Worm (Caenorhabditis elegans) whole organism, early embryonic: ENCODE data around the gene srd-26.

Experiments used
- B0310.2 ChIP-seq: sonication (generic microtip); optimal IDR thresholded peaks from 2 replicates; lab custom pipeline; 2016; ENCODE audit warnings: mild to moderate bottlenecking, missing genetic modification characterization, missing compliant biosample characterization
- F13C5.2 ChIP-seq: sonication (generic microtip); optimal IDR thresholded peaks from 2 replicates; lab custom pipeline; 2017; ENCODE audit warnings: mild to moderate bottlenecking, missing genetic modification characterization, inconsistent platforms, missing compliant biosample characterization
- aly-1 ChIP-seq: sonication (generic microtip); optimal IDR thresholded peaks from 2 replicates; lab custom pipeline; 2016; ENCODE audit warnings: missing genetic modification characterization, missing compliant biosample characterization
- ama-1 ChIP-seq: fragments of 150-350 bp; optimal IDR thresholded peaks from 2 replicates; lab custom pipeline; 2014
- ceh-13 ChIP-seq: fragments of 200-800 bp; sonication (Bioruptor generic); optimal IDR thresholded peaks from 2 replicates; lab custom pipeline; 2018; ENCODE audit warnings: mild to moderate bottlenecking, missing genetic modification characterization, missing compliant biosample characterization
- ceh-36 ChIP-seq: sonication (generic microtip); optimal IDR thresholded peaks from 2 replicates; lab custom pipeline; 2016; ENCODE audit warnings: missing genetic modification characterization, inconsistent platforms, missing compliant biosample characterization
- ets-7 ChIP-seq: sonication (generic microtip); optimal IDR thresholded peaks from 2 replicates; lab custom pipeline; 2016; ENCODE audit warnings: missing genotype, missing genetic modification characterization, missing compliant biosample characterization
- flt-1 ChIP-seq: fragments of 200-800 bp; sonication (Bioruptor generic); IDR thresholded peaks from 2 replicates; pipeline ENCODE4 v1.3.6; 2022; ENCODE audit warnings: missing genetic modification characterization, missing compliant biosample characterization
- hmbx-1 ChIP-seq: sonication (generic microtip); optimal IDR thresholded peaks from 2 replicates; lab custom pipeline; 2016; ENCODE audit warnings: mild to moderate bottlenecking, missing genetic modification characterization, missing compliant biosample characterization
- hmg-4 ChIP-seq: fragments of 200-800 bp; sonication (Bioruptor generic); optimal IDR thresholded peaks from 2 replicates; lab custom pipeline; 2018; ENCODE audit warnings: mild to moderate bottlenecking, missing genetic modification characterization, missing compliant biosample characterization
- hnd-1 ChIP-seq: sonication (generic microtip); optimal IDR thresholded peaks from 2 replicates; lab custom pipeline; 2016; ENCODE audit warnings: missing genetic modification characterization, missing compliant biosample characterization
- pes-1 ChIP-seq: fragments of 200-800 bp; sonication (Bioruptor generic); IDR thresholded peaks from 2 replicates; pipeline ENCODE4 v1.3.6; 2022; ENCODE audit warnings: missing genetic modification reagents, missing genetic modification characterization, missing compliant biosample characterization
- scrt-1 ChIP-seq: fragments of 200-800 bp; sonication (Bioruptor generic); IDR thresholded peaks from 2 replicates; pipeline ENCODE4 v1.3.6; 2022; ENCODE audit warnings: missing genetic modification characterization, missing compliant biosample characterization
- sea-1 ChIP-seq: fragments of 200-800 bp; sonication (Bioruptor generic); conservative IDR thresholded peaks from 2 replicates; pipeline ENCODE4 v1.3.6; 2022; ENCODE audit warnings: missing genetic modification characterization, missing compliant biosample characterization
- tbx-11 ChIP-seq: fragments of 200-800 bp; sonication (Bioruptor generic); IDR thresholded peaks from 2 replicates; pipeline ENCODE4 v1.3.6; 2022; ENCODE audit warnings: missing genetic modification characterization, missing compliant biosample characterization
- tbx-37 ChIP-seq: fragments of 200-800 bp; sonication (Bioruptor generic); conservative IDR thresholded peaks from 2 replicates; pipeline ENCODE4 v1.3.6; 2022; ENCODE audit warnings: missing genetic modification reagents, missing genetic modification characterization, missing compliant biosample characterization
- tra-4 ChIP-seq: sonication (generic microtip); optimal IDR thresholded peaks from 2 replicates; lab custom pipeline; 2017; ENCODE audit warnings: missing genetic modification characterization, missing compliant biosample characterization

srd-26 gene

DNA sequence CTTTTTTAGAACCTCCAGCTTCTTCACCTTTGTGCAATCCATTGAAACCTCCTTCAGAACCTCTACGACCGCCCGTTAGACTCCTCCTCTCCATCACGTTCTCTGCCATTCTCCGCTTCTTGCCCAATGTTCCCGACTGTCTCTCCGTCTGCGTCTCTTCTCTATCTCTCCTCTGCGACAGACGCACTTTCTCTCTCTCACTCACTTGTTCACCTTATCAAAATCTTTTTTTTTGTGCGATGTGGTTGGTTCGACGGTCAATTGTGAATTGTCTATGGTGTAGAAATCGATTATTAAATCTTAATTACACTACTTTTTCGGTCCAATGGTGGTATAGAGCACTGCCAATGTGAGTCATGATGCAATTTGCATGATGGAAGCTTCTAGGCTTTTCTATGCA, 30.6 kb upstream of the srd-26 start, which contains the start of gene atfs-1:
Gene atfs-1 (plus strand): TSS at position 213 of the 400 bp plus-strand sequence.
- TF ChIP-seq F13C5.2 (tag; lab: Kevin White, UChicago) (no peak), scrt-1 (GFP tag; lab: Robert Waterston, UW) (no peak), hnd-1 (tag; lab: Kevin White, UChicago) (no peak), aly-1 (tag; lab: Kevin White, UChicago) (no peak), hmg-4 (GFP tag; lab: Kevin White, UChicago) (no peak), pes-1 (GFP tag; lab: Robert Waterston, UW) (no peak), B0310.2 (tag; lab: Kevin White, UChicago) (no peak), ama-1 (no peak), ceh-13 (GFP tag; lab: Kevin White, UChicago) (no peak), sea-1 (GFP tag; lab: Robert Waterston, UW) (no peak), ceh-36 (no peak)

DNA sequence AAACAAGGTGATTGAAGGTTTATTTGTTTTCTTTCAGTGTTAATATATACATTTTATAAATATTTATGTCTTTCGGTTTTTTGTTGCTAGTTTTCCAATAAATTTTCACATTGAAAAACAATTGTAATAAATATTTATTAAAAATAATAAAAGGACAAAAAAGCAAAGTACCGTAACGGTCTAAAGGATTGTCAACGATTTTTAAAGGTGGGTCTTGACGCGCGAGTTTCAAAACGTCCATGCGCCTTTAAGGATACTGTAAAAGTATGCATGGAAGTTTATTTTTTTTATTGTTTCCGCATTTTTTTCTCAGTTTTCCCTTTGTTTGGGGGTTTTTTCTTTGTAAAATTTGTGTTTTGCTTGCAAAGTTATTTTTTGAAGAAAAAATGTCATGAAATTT, 30.1 kb upstream of the srd-26 start:
- TF ChIP-seq hmbx-1 (tag; lab: Kevin White, UChicago) (no peak), hnd-1 (tag; lab: Kevin White, UChicago) (no peak), ama-1 (no peak), scrt-1 (GFP tag; lab: Robert Waterston, UW) (no peak), flt-1 (no peak), B0310.2 (tag; lab: Kevin White, UChicago) (no peak), pes-1 (GFP tag; lab: Robert Waterston, UW) (no peak), tra-4 (tag; lab: Kevin White, UChicago) (no peak), hmg-4 (GFP tag; lab: Kevin White, UChicago) (no peak), F13C5.2 (tag; lab: Kevin White, UChicago) (no peak), sea-1 (GFP tag; lab: Robert Waterston, UW) (no peak), ets-7 (no peak), ceh-36 (no peak)

DNA sequence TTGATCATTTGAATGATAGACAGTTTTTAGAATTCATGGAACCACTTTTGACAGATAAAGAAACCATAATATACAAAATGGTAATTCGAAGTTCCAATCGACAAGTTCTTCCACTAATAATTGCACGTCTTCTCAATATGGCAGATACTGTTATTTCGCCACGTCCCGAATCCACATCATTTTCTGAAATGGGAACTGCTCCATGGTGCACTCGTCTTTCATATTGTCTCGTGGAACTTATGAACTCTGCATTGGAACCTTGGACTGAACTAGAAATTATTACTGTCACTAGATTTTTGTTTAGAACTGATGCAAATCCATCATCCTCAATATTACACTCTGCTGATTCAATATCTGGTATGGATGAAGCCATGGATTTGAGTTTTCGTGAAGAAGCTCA, 24.3 kb upstream of the srd-26 start:
- no peak for TF ChIP-seq ama-1
- no peak for TF ChIP-seq ceh-13 (GFP tag; lab: Kevin White, UChicago)
- no peak for TF ChIP-seq ets-7
- TF ChIP-seq tbx-37: no peak
- no peak for TF ChIP-seq pes-1 (GFP tag; lab: Robert Waterston, UW)
- no peak for TF ChIP-seq F13C5.2 (tag; lab: Kevin White, UChicago)
- TF ChIP-seq tra-4 (tag; lab: Kevin White, UChicago): no peak
- TF ChIP-seq hnd-1 (tag; lab: Kevin White, UChicago): no peak
- no peak for TF ChIP-seq flt-1
- no peak for TF ChIP-seq aly-1 (tag; lab: Kevin White, UChicago)
- TF ChIP-seq hmbx-1 (tag; lab: Kevin White, UChicago): no peak
- no peak for TF ChIP-seq sea-1 (GFP tag; lab: Robert Waterston, UW)
- TF ChIP-seq ceh-36: no peak
- TF ChIP-seq B0310.2 (tag; lab: Kevin White, UChicago): no peak
- TF ChIP-seq tbx-11 (GFP tag; lab: Robert Waterston, UW): no peak
- TF ChIP-seq hmg-4 (GFP tag; lab: Kevin White, UChicago): no peak

DNA sequence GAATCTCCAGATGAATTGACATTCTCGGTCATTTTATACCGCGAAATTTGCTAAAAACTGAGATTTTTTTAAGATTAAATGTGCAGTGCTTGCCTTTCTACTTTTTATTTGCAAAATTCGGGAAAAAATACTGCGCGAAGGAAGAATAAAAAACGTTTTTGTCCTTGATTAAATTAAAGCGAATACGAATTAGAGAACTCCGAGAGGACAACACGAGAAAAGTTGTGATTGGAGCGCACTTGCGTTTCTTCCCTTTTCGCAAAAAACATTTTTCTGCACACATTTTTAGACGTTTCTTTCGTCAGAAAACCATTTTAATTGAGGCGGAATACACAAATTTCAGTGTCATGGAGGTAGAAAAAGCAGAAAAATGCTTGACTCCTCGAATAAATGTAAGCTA, 22.6 kb upstream of the srd-26 start, which contains the start of the genes trm-1 and ints-2:
Gene trm-1 (minus strand): TSS at position 175 of the 400 bp plus-strand sequence.
Gene ints-2 (plus strand): TSS at position 249 of the 400 bp plus-strand sequence.
- no peak for TF ChIP-seq tbx-37
- TF ChIP-seq sea-1 (GFP tag; lab: Robert Waterston, UW): no peak
- TF ChIP-seq scrt-1 (GFP tag; lab: Robert Waterston, UW): no peak
- no peak for TF ChIP-seq ets-7
- TF ChIP-seq B0310.2 (tag; lab: Kevin White, UChicago): no peak
- TF ChIP-seq pes-1 (GFP tag; lab: Robert Waterston, UW): no peak

DNA sequence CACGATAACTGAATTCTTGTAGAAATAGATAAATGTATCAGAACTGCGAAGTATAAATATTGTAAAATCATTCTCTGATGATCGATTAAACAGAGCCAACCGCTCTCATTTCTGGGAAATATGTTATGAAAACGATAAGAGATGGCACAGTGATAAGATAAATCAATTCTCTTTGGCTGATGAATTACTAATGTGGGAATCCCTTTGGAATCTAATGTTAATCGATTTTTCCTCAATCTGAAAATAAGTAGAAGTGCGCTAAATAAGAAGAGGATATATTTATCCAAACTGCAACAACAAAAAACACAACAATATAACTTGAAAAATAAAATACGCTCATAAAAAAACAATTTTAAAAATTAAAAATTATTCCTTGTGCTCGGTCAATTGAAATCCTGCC, 20.1 kb upstream of the srd-26 start, which contains the start of gene cest-2.3:
Gene cest-2.3 (minus strand): TSS at position 101 of the 400 bp plus-strand sequence.
- TF ChIP-seq sea-1 (GFP tag; lab: Robert Waterston, UW) (no peak), aly-1 (tag; lab: Kevin White, UChicago) (no peak)

DNA sequence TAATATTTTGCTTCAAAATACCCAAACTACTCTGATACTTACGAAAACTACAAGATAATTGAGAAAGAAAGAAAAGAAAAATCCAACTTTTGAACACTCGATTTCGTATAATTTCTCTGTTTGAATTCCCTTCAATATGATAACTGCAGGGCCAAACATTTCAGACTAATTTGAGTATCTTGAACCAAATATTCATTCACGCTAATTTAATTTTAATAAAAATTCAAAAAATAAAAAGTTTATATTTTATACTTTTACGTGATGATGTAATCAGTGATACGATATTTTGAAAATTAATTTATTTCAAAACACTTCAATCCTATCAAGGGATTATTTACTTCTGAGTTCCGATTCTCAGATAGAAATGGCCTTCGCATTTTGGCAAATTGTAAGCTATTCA, 17.1 kb upstream of the srd-26 start, which contains the start of gene ZC376.8:
Gene ZC376.8 (plus strand): TSS at position 301 of the 400 bp plus-strand sequence.
- no peak for TF ChIP-seq ceh-13 (GFP tag; lab: Kevin White, UChicago)
- TF ChIP-seq scrt-1 (GFP tag; lab: Robert Waterston, UW): no peak
- no peak for TF ChIP-seq tbx-37
- no peak for TF ChIP-seq ets-7
- no peak for TF ChIP-seq tra-4 (tag; lab: Kevin White, UChicago)
- TF ChIP-seq pes-1 (GFP tag; lab: Robert Waterston, UW): no peak
- TF ChIP-seq F13C5.2 (tag; lab: Kevin White, UChicago): no peak

DNA sequence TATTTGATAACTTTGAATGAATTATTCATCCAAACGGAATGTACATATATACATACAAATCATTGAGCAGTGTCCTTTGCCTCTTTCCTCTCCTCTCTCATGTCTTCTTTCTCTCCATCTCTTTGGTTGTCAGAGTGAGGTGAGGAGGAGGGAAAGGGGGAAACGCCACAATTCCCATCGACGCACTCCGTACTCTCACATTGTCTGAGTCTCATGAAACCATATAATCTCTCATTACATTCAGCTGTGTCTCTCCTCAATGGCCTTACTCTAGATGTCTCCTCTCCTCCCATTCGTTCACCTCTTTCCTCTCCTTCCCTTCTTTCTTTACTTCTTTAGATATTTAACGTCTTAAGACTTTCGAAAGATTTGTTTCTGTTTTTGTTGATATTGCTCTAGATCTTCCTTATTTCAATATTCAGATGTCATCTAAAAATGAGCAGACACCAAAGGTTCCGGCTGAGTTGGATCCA, 14.9 kb upstream of the srd-26 start, which contains the start of gene ceh-74:
Gene ceh-74 (plus strand): TSS at position 423 of the 473 bp plus-strand sequence.
- no peak for TF ChIP-seq scrt-1 (GFP tag; lab: Robert Waterston, UW)
- TF ChIP-seq B0310.2 (tag; lab: Kevin White, UChicago): no peak
- TF ChIP-seq tra-4 (tag; lab: Kevin White, UChicago): no peak
- TF ChIP-seq tbx-11 (GFP tag; lab: Robert Waterston, UW): no peak
- no peak for TF ChIP-seq ama-1
- no peak for TF ChIP-seq tbx-37
- TF ChIP-seq hmbx-1 (tag; lab: Kevin White, UChicago): no peak
- TF ChIP-seq sea-1 (GFP tag; lab: Robert Waterston, UW): no peak
- no peak for TF ChIP-seq aly-1 (tag; lab: Kevin White, UChicago)
- TF ChIP-seq F13C5.2 (tag; lab: Kevin White, UChicago): no peak
- TF ChIP-seq ceh-36: no peak
- TF ChIP-seq flt-1: no peak
- TF ChIP-seq pes-1 (GFP tag; lab: Robert Waterston, UW): no peak
- no peak for TF ChIP-seq ets-7
- no peak for TF ChIP-seq hnd-1 (tag; lab: Kevin White, UChicago)
